Worm (Caenorhabditis elegans) whole organism, L3 larva: ENCODE results near the gene fbxa-153.

Experiments used
- aly-2 ChIP-seq: fragments of 150-350 bp; optimal IDR thresholded peaks from 2 replicates; lab custom pipeline; 2014; ENCODE audit warnings: missing biosample characterization, missing genetic modification characterization
- ama-1 ChIP-seq: fragments of 150-350 bp; optimal IDR thresholded peaks from 2 replicates; lab custom pipeline; 2018
- egl-27 ChIP-seq: sonication (generic microtip); optimal IDR thresholded peaks from 4 replicates; lab custom pipeline; 2017; ENCODE audit warnings: missing biosample characterization, missing genetic modification reagents, missing genetic modification characterization
- nhr-11 ChIP-seq: fragments of 150-350 bp; optimal IDR thresholded peaks from 2 replicates; lab custom pipeline; 2014; ENCODE audit warnings: missing biosample characterization, missing genetic modification characterization
- snpc-4 ChIP-seq: fragments of 150-350 bp; optimal IDR thresholded peaks from 2 replicates; lab custom pipeline; 2014; ENCODE audit warnings: missing biosample characterization, missing genetic modification characterization

DNA sequence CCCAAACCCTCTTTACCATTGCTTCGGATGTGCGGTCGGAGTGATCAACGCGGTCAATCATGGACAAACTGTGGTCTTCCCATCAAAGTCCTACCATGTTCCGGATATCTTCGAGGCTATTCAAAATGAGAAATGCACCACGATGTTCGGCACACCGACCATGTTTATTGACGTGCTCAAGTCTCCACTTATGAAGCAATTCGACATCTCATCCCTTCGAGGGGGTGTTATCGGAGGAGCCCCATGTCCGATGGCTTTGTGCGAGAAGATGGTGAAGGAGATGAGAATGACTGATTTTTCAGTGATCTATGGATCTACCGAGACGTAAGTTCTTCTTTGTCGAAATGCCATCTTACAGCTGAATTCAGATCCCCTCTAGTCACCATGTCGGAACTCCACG is 41.8 kb downstream of the fbxa-153 start:
- no peak for TF ChIP-seq aly-2 (tag; lab: Kevin White, UChicago)
- no peak for TF ChIP-seq nhr-11 (tag; lab: Kevin White, UChicago)
- TF ChIP-seq snpc-4 (tag; lab: Kevin White, UChicago): no peak
- TF ChIP-seq egl-27 (tag; lab: Kevin White, UChicago): no peak
- TF ChIP-seq ama-1: peak; percentile 93
